Fruit fly (Drosophila melanogaster): ENCODE data around the gene T48.

- TF ChIP-seq h (GFP tag; optimal IDR thresholded peaks at IDR 0.05) (no peak), Dfd (GFP tag; optimal IDR thresholded peaks at IDR 0.05) (no peak), rgr (GFP tag; optimal IDR thresholded peaks at IDR 0.05) (peak; percentile 30), Rel (GFP tag; optimal IDR thresholded peaks at IDR 0.05) (no peak), Rel (tag; optimal IDR thresholded peaks at IDR 0.05) (no peak), dmrt93B (GFP tag; optimal IDR thresholded peaks at IDR 0.05) (no peak), psq (GFP tag; optimal IDR thresholded peaks at IDR 0.05) (no peak), GATAd (GFP tag; optimal IDR thresholded peaks at IDR 0.05) (no peak)
Measured at dm6 chr3R:26899982-26900381, 18.4 kb downstream of the T48 start.

Measured in whole organism, wandering third instar larva.